Worm (Caenorhabditis elegans) whole organism, young adult: ENCODE data around the gene lsd-1.

Source experiments
- C17E4.6 ChIP-seq: fragments of 200-800 bp; sonication (Bioruptor generic); IDR thresholded peaks from 2 replicates; pipeline ENCODE4 v1.3.6; 2022; ENCODE audit warnings: missing genetic modification reagents, missing genetic modification characterization, missing compliant biosample characterization
- F10E7.11 ChIP-seq: sonication (generic microtip); optimal IDR thresholded peaks from 2 replicates; lab custom pipeline; 2017; ENCODE audit warnings: mild to moderate bottlenecking, missing genetic modification characterization, moderate library complexity, missing compliant biosample characterization
- F23B12.7 ChIP-seq: sonication (generic microtip); optimal IDR thresholded peaks from 2 replicates; lab custom pipeline; 2017; ENCODE audit warnings: missing genetic modification characterization, mild to moderate bottlenecking, missing compliant biosample characterization, antibody characterized with exemption, moderate library complexity; ENCODE audit not compliant: insufficient read depth
- F33H1.4 ChIP-seq: fragments of 200-800 bp; sonication (Bioruptor generic); IDR thresholded peaks from 2 replicates; pipeline ENCODE4 v1.3.6; 2022; ENCODE audit warnings: missing genetic modification reagents, missing genetic modification characterization, missing compliant biosample characterization
- F37B4.10 ChIP-seq: fragments of 200-800 bp; sonication (Bioruptor generic); IDR thresholded peaks from 2 replicates; pipeline ENCODE4 v1.3.6; 2022; ENCODE audit warnings: missing genetic modification characterization, missing compliant biosample characterization
- F39B2.1 ChIP-seq: fragments of 200-800 bp; sonication (Bioruptor generic); IDR thresholded peaks from 2 replicates; pipeline ENCODE4 v1.3.6; 2022; ENCODE audit warnings: missing genetic modification reagents, missing genetic modification characterization, missing compliant biosample characterization
- F49E8.2 ChIP-seq: sonication (generic microtip); optimal IDR thresholded peaks from 3 replicates; lab custom pipeline; 2017; ENCODE audit warnings: missing genetic modification characterization, mild to moderate bottlenecking, missing compliant biosample characterization, antibody characterized with exemption, moderate library complexity; ENCODE audit not compliant: insufficient read depth
- F57A8.1 ChIP-seq: fragments of 200-800 bp; sonication (Bioruptor generic); optimal IDR thresholded peaks from 2 replicates; lab custom pipeline; 2018; ENCODE audit warnings: mild to moderate bottlenecking, missing genetic modification characterization, moderate library complexity, missing compliant biosample characterization
- K11D2.4 ChIP-seq: fragments of 200-800 bp; sonication (Bioruptor generic); IDR thresholded peaks from 2 replicates; pipeline ENCODE4 v1.3.6; 2022; ENCODE audit warnings: missing genetic modification reagents, missing genetic modification characterization, missing compliant biosample characterization
- T26A5.8 ChIP-seq: sonication (generic microtip); optimal IDR thresholded peaks from 2 replicates; lab custom pipeline; 2016; ENCODE audit warnings: missing genetic modification characterization, missing compliant biosample characterization
- Y53F4B.3 ChIP-seq: fragments of 200-800 bp; sonication (Bioruptor generic); IDR thresholded peaks from 2 replicates; pipeline ENCODE4 v1.3.6; 2022; ENCODE audit warnings: missing genetic modification reagents, missing genetic modification characterization, missing compliant biosample characterization
- Y67H2A.10 ChIP-seq: fragments of 200-800 bp; sonication (Bioruptor generic); conservative IDR thresholded peaks from 2 replicates; pipeline ENCODE4 v1.3.6; 2022; ENCODE audit warnings: missing genetic modification reagents, missing genetic modification characterization, missing compliant biosample characterization
- Y79H2A.3 ChIP-seq: fragments of 200-800 bp; sonication (Bioruptor generic); conservative IDR thresholded peaks from 2 replicates; pipeline ENCODE4 v1.3.6; 2022; ENCODE audit warnings: missing genetic modification reagents, missing genetic modification characterization, missing compliant biosample characterization
- ZK185.1 ChIP-seq: sonication (generic microtip); optimal IDR thresholded peaks from 2 replicates; lab custom pipeline; 2016; ENCODE audit warnings: mild to moderate bottlenecking, missing genetic modification characterization, missing compliant biosample characterization; ENCODE audit not compliant: poor library complexity, severe bottlenecking
- akir-1 ChIP-seq: fragments of 200-800 bp; sonication (Bioruptor generic); optimal IDR thresholded peaks from 2 replicates; lab custom pipeline; 2018; ENCODE audit warnings: mild to moderate bottlenecking, missing genetic modification characterization, moderate library complexity, missing compliant biosample characterization
- aptf-2 ChIP-seq: fragments of 200-800 bp; sonication (Bioruptor generic); conservative IDR thresholded peaks from 2 replicates; pipeline ENCODE4 v1.3.6; 2022; ENCODE audit warnings: missing genetic modification reagents, missing genetic modification characterization, missing compliant biosample characterization
- athp-1 ChIP-seq: sonication (generic microtip); optimal IDR thresholded peaks from 2 replicates; lab custom pipeline; 2017; ENCODE audit warnings: mild to moderate bottlenecking, missing genetic modification characterization, missing compliant biosample characterization
- bed-2 ChIP-seq: fragments of 200-800 bp; sonication (Bioruptor generic); IDR thresholded peaks from 2 replicates; pipeline ENCODE4 v1.3.6; 2022; ENCODE audit warnings: missing genetic modification reagents, missing genetic modification characterization, missing compliant biosample characterization
- cebp-2 ChIP-seq: fragments of 200-800 bp; sonication (Bioruptor generic); IDR thresholded peaks from 2 replicates; pipeline ENCODE4 v1.3.6; 2022; ENCODE audit warnings: missing genetic modification characterization, missing compliant biosample characterization
- ceh-100 ChIP-seq: fragments of 200-800 bp; sonication (Bioruptor generic); IDR thresholded peaks from 2 replicates; pipeline ENCODE4 v1.3.6; 2022; ENCODE audit warnings: missing genetic modification reagents, missing genetic modification characterization, missing compliant biosample characterization
- ceh-40 ChIP-seq: fragments of 200-800 bp; sonication (Bioruptor generic); IDR thresholded peaks from 2 replicates; pipeline ENCODE4 v1.3.6; 2022; ENCODE audit warnings: missing genetic modification characterization, missing compliant biosample characterization
- ceh-79 ChIP-seq: sonication (generic microtip); optimal IDR thresholded peaks from 2 replicates; lab custom pipeline; 2017; ENCODE audit warnings: mild to moderate bottlenecking, missing genetic modification characterization, missing compliant biosample characterization
- ceh-91 ChIP-seq: fragments of 200-800 bp; sonication (Bioruptor generic); IDR thresholded peaks from 2 replicates; pipeline ENCODE4 v1.3.6; 2022; ENCODE audit warnings: missing genetic modification reagents, missing genetic modification characterization, missing compliant biosample characterization
- chd-7 ChIP-seq: sonication (generic microtip); optimal IDR thresholded peaks from 2 replicates; lab custom pipeline; 2016; ENCODE audit warnings: mild to moderate bottlenecking, missing genetic modification characterization, moderate library complexity, missing compliant biosample characterization
- egl-18 ChIP-seq: fragments of 200-800 bp; sonication (Bioruptor generic); IDR thresholded peaks from 2 replicates; pipeline ENCODE4 v1.3.6; 2022; ENCODE audit warnings: missing genetic modification reagents, missing genetic modification characterization, missing compliant biosample characterization
- egl-44 ChIP-seq: fragments of 200-800 bp; sonication (Bioruptor generic); IDR thresholded peaks from 2 replicates; pipeline ENCODE4 v1.3.6; 2022; ENCODE audit warnings: missing genetic modification reagents, missing genetic modification characterization, missing compliant biosample characterization
- ekl-4 ChIP-seq: fragments of 200-800 bp; sonication (Bioruptor generic); IDR thresholded peaks from 2 replicates; pipeline ENCODE4 v1.3.6; 2022; ENCODE audit warnings: missing genetic modification reagents, missing genetic modification characterization, missing compliant biosample characterization
- him-1 ChIP-seq: sonication (generic microtip); optimal IDR thresholded peaks from 2 replicates; lab custom pipeline; 2016; ENCODE audit warnings: missing genotype, missing genetic modification reagents, missing genetic modification characterization, missing compliant biosample characterization
- hlh-12 ChIP-seq: sonication (generic microtip); optimal IDR thresholded peaks from 2 replicates; lab custom pipeline; 2016; ENCODE audit warnings: missing genetic modification characterization, missing compliant biosample characterization
- let-526 ChIP-seq: fragments of 200-800 bp; sonication (Bioruptor generic); IDR thresholded peaks from 2 replicates; pipeline ENCODE4 v1.3.6; 2022; ENCODE audit warnings: missing genetic modification reagents, missing genetic modification characterization, missing compliant biosample characterization
- lsl-1 ChIP-seq: fragments of 200-800 bp; sonication (Bioruptor generic); optimal IDR thresholded peaks from 2 replicates; lab custom pipeline; 2018; ENCODE audit warnings: mild to moderate bottlenecking, missing genetic modification characterization, moderate library complexity, missing compliant biosample characterization
- lsy-27 ChIP-seq: sonication (generic microtip); optimal IDR thresholded peaks from 2 replicates; lab custom pipeline; 2017; ENCODE audit warnings: missing genetic modification characterization, mild to moderate bottlenecking, missing compliant biosample characterization, antibody characterized with exemption, missing genotype, borderline replicate concordance; ENCODE audit not compliant: insufficient read depth
- madf-10 ChIP-seq: sonication (generic microtip); optimal IDR thresholded peaks from 2 replicates; lab custom pipeline; 2016; ENCODE audit warnings: mild to moderate bottlenecking, missing genetic modification characterization, missing compliant biosample characterization
- mcd-1 ChIP-seq: fragments of 200-800 bp; sonication (Bioruptor generic); IDR thresholded peaks from 2 replicates; pipeline ENCODE4 v1.3.6; 2022; ENCODE audit warnings: missing genetic modification reagents, missing genetic modification characterization, missing compliant biosample characterization
- mel-28 ChIP-seq: sonication (generic microtip); optimal IDR thresholded peaks from 2 replicates; lab custom pipeline; 2016; ENCODE audit warnings: borderline replicate concordance, mild to moderate bottlenecking, missing genetic modification characterization, missing compliant biosample characterization
- mes-4 ChIP-seq: sonication (generic microtip); optimal IDR thresholded peaks from 2 replicates; lab custom pipeline; 2016; ENCODE audit warnings: missing genotype, missing genetic modification characterization, missing compliant biosample characterization
- nfyb-1 ChIP-seq: fragments of 200-800 bp; sonication (Bioruptor generic); IDR thresholded peaks from 2 replicates; pipeline ENCODE4 v1.3.6; 2022; ENCODE audit warnings: missing genetic modification reagents, missing genetic modification characterization, missing compliant biosample characterization
- nhr-120 ChIP-seq: fragments of 200-800 bp; sonication (Bioruptor generic); IDR thresholded peaks from 2 replicates; pipeline ENCODE4 v1.3.6; 2022; ENCODE audit warnings: missing genetic modification characterization, missing compliant biosample characterization
- nhr-179 ChIP-seq: sonication (generic microtip); optimal IDR thresholded peaks from 2 replicates; lab custom pipeline; 2016; ENCODE audit warnings: mild to moderate bottlenecking, missing genetic modification characterization, missing compliant biosample characterization
- nhr-90 ChIP-seq: sonication (generic microtip); optimal IDR thresholded peaks from 2 replicates; lab custom pipeline; 2016; ENCODE audit warnings: missing genotype, mild to moderate bottlenecking, missing genetic modification characterization, missing compliant biosample characterization
- sea-2 ChIP-seq: fragments of 200-800 bp; sonication (Bioruptor generic); IDR thresholded peaks from 2 replicates; pipeline ENCODE4 v1.3.6; 2022; ENCODE audit warnings: missing genetic modification characterization, missing compliant biosample characterization
- snpc-1.3 ChIP-seq: sonication (generic microtip); optimal IDR thresholded peaks from 2 replicates; lab custom pipeline; 2017; ENCODE audit warnings: missing genetic modification characterization, mild to moderate bottlenecking, missing compliant biosample characterization, antibody characterized with exemption, moderate library complexity, missing genotype, missing genetic modification reagents; ENCODE audit not compliant: insufficient read depth
- somi-1 ChIP-seq: fragments of 200-800 bp; sonication (Bioruptor generic); optimal IDR thresholded peaks from 2 replicates; lab custom pipeline; 2018; ENCODE audit warnings: mild to moderate bottlenecking, missing genetic modification characterization, missing compliant biosample characterization
- tbx-9 ChIP-seq: sonication (generic microtip); optimal IDR thresholded peaks from 2 replicates; lab custom pipeline; 2016; ENCODE audit warnings: borderline replicate concordance, missing genetic modification characterization, inconsistent platforms, missing compliant biosample characterization
- zim-3 ChIP-seq: sonication (generic microtip); optimal IDR thresholded peaks from 2 replicates; lab custom pipeline; 2017; ENCODE audit warnings: mild to moderate bottlenecking, missing genetic modification characterization, moderate library complexity, missing compliant biosample characterization
- ztf-18 ChIP-seq: sonication (generic microtip); optimal IDR thresholded peaks from 2 replicates; lab custom pipeline; 2016; ENCODE audit warnings: missing genotype, mild to moderate bottlenecking, missing genetic modification characterization, missing compliant biosample characterization
- ztf-26 ChIP-seq: sonication (generic microtip); optimal IDR thresholded peaks from 2 replicates; lab custom pipeline; 2017; ENCODE audit warnings: missing genetic modification characterization, missing compliant biosample characterization
- ztf-3 ChIP-seq: fragments of 200-800 bp; sonication (Bioruptor generic); optimal IDR thresholded peaks from 2 replicates; lab custom pipeline; 2018; ENCODE audit warnings: mild to moderate bottlenecking, missing genetic modification characterization, missing compliant biosample characterization
- ztf-6 ChIP-seq: fragments of 200-800 bp; sonication (Bioruptor generic); IDR thresholded peaks from 2 replicates; pipeline ENCODE4 v1.3.6; 2022; ENCODE audit warnings: missing genetic modification reagents, missing genetic modification characterization, missing compliant biosample characterization

lsd-1 gene

DNA sequence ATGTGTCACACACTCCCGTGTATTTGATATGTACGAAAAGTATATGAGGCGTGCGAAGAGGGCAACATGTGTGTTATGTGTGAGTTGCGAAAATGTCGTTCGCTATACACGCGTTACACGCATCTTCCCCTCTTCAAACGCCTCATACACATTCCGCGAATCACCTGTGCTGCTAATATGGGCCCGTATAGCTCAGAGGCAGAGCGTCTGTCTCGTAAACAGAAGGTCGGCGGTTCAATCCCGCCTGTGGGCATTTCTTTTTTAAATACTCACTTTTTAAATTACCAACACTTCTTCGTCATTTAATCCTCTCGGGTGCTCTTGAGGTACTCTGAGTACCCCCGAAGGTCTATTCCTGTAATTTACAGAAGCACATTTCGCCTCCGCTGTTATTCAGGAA is 15.1 kb upstream of the lsd-1 start (continued):
- TF ChIP-seq zim-3, result peak; percentile 14
- TF ChIP-seq F57A8.1 (GFP tag; lab: Kevin White, UChicago), result peak; percentile 22
- TF ChIP-seq tbx-9, result no peak
- peak; percentile 2 for TF ChIP-seq mes-4 (tag; lab: Kevin White, UChicago)
- peak; percentile 35 for TF ChIP-seq madf-10
- TF ChIP-seq F23B12.7, result no peak
- peak; percentile 78; the same call in 1 of the 2 replicates for TF ChIP-seq egl-44 (GFP tag; lab: Robert Waterston, UW)
- peak; percentile 50 for TF ChIP-seq ZK185.1 (tag; lab: Kevin White, UChicago)
- no peak for TF ChIP-seq nhr-120
- TF ChIP-seq ceh-79 (tag; lab: Kevin White, UChicago), result no peak
- no peak for TF ChIP-seq T26A5.8 (tag; lab: Kevin White, UChicago)
- TF ChIP-seq F39B2.1 (GFP tag; lab: Robert Waterston, UW), result 0 out of 2 replicates have a peak, but pooled peaks have one; percentile 21
- no peak for TF ChIP-seq ekl-4
- peak; percentile 87 for TF ChIP-seq him-1 (tag; lab: Kevin White, UChicago)
- TF ChIP-seq F37B4.10 (GFP tag; lab: Robert Waterston, UW), result no peak
- TF ChIP-seq C17E4.6, result no peak
- TF ChIP-seq F10E7.11 (tag; lab: Kevin White, UChicago), result no peak
- peak; percentile 6 for TF ChIP-seq somi-1 (GFP tag; lab: Kevin White, UChicago)
- no peak for TF ChIP-seq ztf-6 (GFP tag; lab: Robert Waterston, UW)
- TF ChIP-seq Y53F4B.3, result 0 out of 2 replicates have a peak, but pooled peaks have one; percentile 26
- TF ChIP-seq F49E8.2, result no peak
- TF ChIP-seq hlh-12 (tag; lab: Kevin White, UChicago), result no peak
- no peak for TF ChIP-seq mcd-1 (GFP tag; lab: Robert Waterston, UW)
- peak; percentile 82; the same call in 1 of the 2 replicates for TF ChIP-seq sea-2
- no peak for TF ChIP-seq ztf-3 (GFP tag; lab: Kevin White, UChicago)
- no peak for TF ChIP-seq egl-18 (GFP tag; lab: Robert Waterston, UW)
- TF ChIP-seq cebp-2 (GFP tag; lab: Robert Waterston, UW), result peak; percentile 85
- TF ChIP-seq ceh-91, result no peak
- TF ChIP-seq let-526 (GFP tag; lab: Robert Waterston, UW), result no peak
- peak; percentile 39 for TF ChIP-seq chd-7
- TF ChIP-seq Y79H2A.3 (GFP tag; lab: Robert Waterston, UW), result no peak
- no peak for TF ChIP-seq aptf-2 (GFP tag; lab: Robert Waterston, UW)
- no peak for TF ChIP-seq ztf-26
- TF ChIP-seq mel-28 (tag; lab: Kevin White, UChicago), result no peak
- TF ChIP-seq ceh-100 (GFP tag; lab: Robert Waterston, UW), result no peak
- TF ChIP-seq akir-1 (GFP tag; lab: Kevin White, UChicago), result no peak
- peak; percentile 58 for TF ChIP-seq athp-1 (tag; lab: Kevin White, UChicago)
- TF ChIP-seq lsy-27 (tag; lab: Kevin White, UChicago), result no peak
- TF ChIP-seq bed-2 (GFP tag; lab: Robert Waterston, UW), result no peak
- peak; percentile 79 for TF ChIP-seq nhr-90
- peak; percentile 58 for TF ChIP-seq ztf-18 (tag; lab: Kevin White, UChicago)
- no peak for TF ChIP-seq nhr-179
- peak; percentile 67 for TF ChIP-seq nfyb-1
- TF ChIP-seq F33H1.4 (GFP tag; lab: Robert Waterston, UW), result no peak
- no peak for TF ChIP-seq Y67H2A.10 (GFP tag; lab: Robert Waterston, UW)
- TF ChIP-seq K11D2.4 (GFP tag; lab: Robert Waterston, UW), result no peak
- 0 out of 2 replicates have a peak, but pooled peaks have one; percentile 50 for TF ChIP-seq ceh-40 (GFP tag; lab: Robert Waterston, UW)
- TF ChIP-seq snpc-1.3 (tag; lab: Kevin White, UChicago), result peak; percentile 54
- TF ChIP-seq lsl-1 (GFP tag; lab: Kevin White, UChicago), result no peak
